Fruit fly (Drosophila melanogaster) whole organism, prepupa: ENCODE measurements around the gene Rel.

Source experiments
- CG3032 ChIP-seq: fragments of 200-800 bp; optimal IDR thresholded peaks from 2 replicates; lab custom pipeline; 2019; ENCODE audit warnings: missing biosample characterization, mild to moderate bottlenecking, missing genetic modification characterization, moderate library complexity
- CG4318 ChIP-seq: fragments of 200-800 bp; sonication (Bioruptor generic); optimal IDR thresholded peaks from 3 replicates; lab custom pipeline; 2017; ENCODE audit warnings: missing biosample characterization, mild to moderate bottlenecking, missing genetic modification characterization
- CG6276 ChIP-seq: fragments of 200-800 bp; sonication (Bioruptor generic); optimal IDR thresholded peaks from 2 replicates; lab custom pipeline; 2017; ENCODE audit warnings: missing biosample characterization, mild to moderate bottlenecking, missing genetic modification characterization
- Eip93F ChIP-seq: fragments of 200-800 bp; sonication (Bioruptor generic); optimal IDR thresholded peaks from 2 replicates; lab custom pipeline; 2016; ENCODE audit warnings: missing biosample characterization, mild to moderate bottlenecking, missing genetic modification characterization
- Ets21C ChIP-seq: fragments of 200-800 bp; sonication (Bioruptor generic); optimal IDR thresholded peaks from 3 replicates; lab custom pipeline; 2016; ENCODE audit warnings: missing biosample characterization, missing genetic modification characterization
- Gug ChIP-seq: fragments of 200-800 bp; sonication (Bioruptor generic); IDR thresholded peaks from 2 replicates; pipeline ENCODE4 v1.3.6; 2022; ENCODE audit warnings: missing biosample characterization, missing genetic modification characterization
- Hr4 ChIP-seq: fragments of 200-800 bp; sonication (Bioruptor generic); optimal IDR thresholded peaks from 3 replicates; lab custom pipeline; 2016; ENCODE audit warnings: missing biosample characterization, missing genetic modification characterization
- Lpt ChIP-seq: fragments of 200-800 bp; sonication (Bioruptor generic); optimal IDR thresholded peaks from 3 replicates; lab custom pipeline; 2016; ENCODE audit warnings: missing biosample characterization, missing genetic modification characterization
- Smox ChIP-seq: fragments of 200-800 bp; sonication (Bioruptor generic); optimal IDR thresholded peaks from 3 replicates; lab custom pipeline; 2016; ENCODE audit warnings: missing biosample characterization, missing genetic modification characterization
- Sox102F ChIP-seq: fragments of 200-800 bp; sonication (Bioruptor generic); optimal IDR thresholded peaks from 2 replicates; lab custom pipeline; 2016; ENCODE audit warnings: missing biosample characterization, mild to moderate bottlenecking, missing genetic modification characterization
- Sox14 ChIP-seq: fragments of 200-800 bp; sonication (Bioruptor generic); optimal IDR thresholded peaks from 3 replicates; lab custom pipeline; 2016; ENCODE audit warnings: missing biosample characterization, missing genetic modification characterization
- achi ChIP-seq: fragments of 200-800 bp; sonication (Bioruptor generic); optimal IDR thresholded peaks from 3 replicates; lab custom pipeline; 2016; ENCODE audit warnings: missing biosample characterization, missing genetic modification characterization
- lz ChIP-seq: fragments of 200-800 bp; sonication (Bioruptor generic); optimal IDR thresholded peaks from 3 replicates; lab custom pipeline; 2016; ENCODE audit warnings: missing biosample characterization, missing genetic modification characterization
- pdm3 ChIP-seq: fragments of 200-800 bp; sonication (Bioruptor generic); optimal IDR thresholded peaks from 3 replicates; lab custom pipeline; 2016; ENCODE audit warnings: missing biosample characterization, missing genetic modification characterization

- TF ChIP-seq Eip93F (GFP tag; lab: Kevin White, UChicago) (no peak), pdm3 (GFP tag; lab: Kevin White, UChicago) (no peak), Hr4 (no peak), Smox (GFP tag; lab: Kevin White, UChicago) (no peak), achi (GFP tag; lab: Kevin White, UChicago) (no peak), lz (no peak), CG4318 (GFP tag; lab: Kevin White, UChicago) (no peak), CG3032 (tag; lab: Kevin White, UChicago) (no peak), Lpt (no peak), Sox102F (GFP tag; lab: Kevin White, UChicago) (no peak), Sox14 (GFP tag; lab: Kevin White, UChicago) (no peak), CG6276 (GFP tag; lab: Kevin White, UChicago) (no peak), Ets21C (GFP tag; lab: Kevin White, UChicago) (no peak), Gug (GFP tag; lab: Robert Waterston, UW) (no peak)
Measured at dm6 chr3R:9079638-9080037, 31.9 kb upstream of the Rel start.
